Fruit fly (Drosophila melanogaster) S2 (cell line): Measurements from ENCODE around the gene mesh.
A peak's percentile ranks its signal among the peaks of the same experiment; 100 is the strongest.

ENCODE experiments used
- CG8478 ChIP-seq: fragments of >200 bp; optimal IDR thresholded peaks from 2 replicates; lab custom pipeline; 2018
- CTCF ChIP-seq, 2 experiments: fragments of >200 bp; optimal IDR thresholded peaks; 2 replicates each; lab custom pipeline; 2018

mesh gene

DNA sequence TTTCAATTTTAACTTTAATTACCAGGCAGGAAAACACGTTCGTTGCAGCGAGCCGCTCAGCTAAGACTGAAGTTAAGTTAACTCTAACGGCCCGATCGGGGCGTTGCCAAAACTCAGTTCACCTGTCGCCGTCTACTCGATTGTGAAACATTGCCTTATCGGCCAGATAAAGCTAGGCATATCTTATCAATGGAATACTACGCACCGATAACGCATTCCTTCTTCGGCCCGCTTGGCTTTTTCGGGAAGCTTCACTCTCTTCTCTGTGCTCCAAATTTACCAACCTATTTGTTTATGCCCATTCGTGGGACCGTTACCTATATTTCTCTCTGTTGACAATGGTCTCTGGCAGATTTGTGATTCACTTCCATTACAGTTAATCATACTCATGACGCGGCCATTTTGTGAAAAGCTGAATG lies at the start of gene mesh:
Gene mesh, minus strand, starts transcription at position 68 of the 419 bp plus-strand sequence.
- TF ChIP-seq CG8478 (lab: Kevin White, UChicago) (no peak), CTCF (optimal IDR thresholded peaks at IDR 0.05; lab: Kevin White, UChicago) (no peak)

DNA sequence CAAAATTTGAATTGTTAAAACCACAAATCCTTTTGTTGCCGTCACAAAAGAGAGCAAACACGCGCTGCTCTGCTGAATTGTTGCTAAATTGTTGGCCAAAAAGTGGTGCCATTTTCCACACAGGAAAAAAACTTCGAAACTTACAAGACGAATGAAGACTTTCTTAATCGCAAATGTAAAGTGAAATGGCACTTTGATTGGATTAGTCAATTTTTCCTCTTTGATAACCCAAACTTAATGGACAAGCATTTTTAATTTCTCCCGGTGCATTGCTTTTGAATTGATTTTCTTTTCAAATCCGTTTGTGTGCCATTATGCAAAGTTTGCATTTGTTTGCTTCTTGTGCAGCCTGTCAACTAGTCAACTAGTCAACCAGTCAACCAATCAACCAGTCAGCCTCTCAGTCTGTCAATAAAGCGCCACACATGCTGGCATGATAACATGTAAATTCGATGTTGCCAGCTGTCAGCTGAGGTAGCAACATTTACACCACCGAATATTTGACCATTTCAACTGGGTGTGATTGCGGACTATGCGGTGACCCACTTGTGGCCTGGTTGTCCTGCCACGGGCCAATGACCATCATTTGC lies 47.6 kb upstream of the mesh start:
- no peak for TF ChIP-seq CG8478 (lab: Kevin White, UChicago)
- TF ChIP-seq CTCF (optimal IDR thresholded peaks at IDR 0.05; lab: Kevin White, UChicago): no peak

DNA sequence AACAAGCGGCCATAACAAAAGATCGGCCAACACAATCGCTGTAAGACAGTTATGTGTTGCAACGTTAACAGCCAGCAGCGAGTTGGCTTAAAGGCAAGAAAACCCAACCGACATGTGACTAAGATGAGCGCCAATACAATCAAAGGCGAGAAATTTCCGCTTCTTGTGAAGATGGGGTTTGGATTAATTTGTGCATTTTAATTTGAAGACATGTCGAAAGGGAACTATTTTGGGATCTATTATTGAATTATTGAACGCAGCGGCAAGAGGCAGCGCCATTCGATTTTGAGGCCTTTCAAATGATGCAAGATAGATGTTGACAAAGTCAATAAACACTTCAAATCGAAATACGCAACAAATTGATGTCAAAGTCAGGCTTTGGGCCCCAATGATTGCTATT lies 45.5 kb upstream of the mesh start:
- no peak for TF ChIP-seq CTCF (optimal IDR thresholded peaks at IDR 0.05; lab: Kevin White, UChicago)
- no peak for TF ChIP-seq CG8478 (lab: Kevin White, UChicago)

DNA sequence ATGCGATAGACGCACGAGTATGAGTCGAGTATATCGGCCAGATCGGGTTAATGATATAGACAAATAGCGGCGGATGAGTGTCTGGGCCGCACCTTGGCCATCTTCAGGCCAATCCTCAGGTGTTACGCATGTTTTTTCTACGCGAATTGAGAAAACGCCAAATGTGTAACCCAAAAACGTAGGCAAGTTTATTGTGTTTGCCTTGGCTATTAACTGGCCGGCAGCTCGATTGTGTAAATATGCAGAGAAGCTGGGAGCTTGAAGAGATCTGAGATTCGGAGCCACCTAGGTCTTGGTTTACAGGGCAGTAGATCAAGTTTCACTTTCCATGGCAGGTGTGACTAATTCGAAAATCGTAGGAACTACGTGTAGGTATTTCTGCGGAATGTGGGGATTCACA lies 44.5 kb upstream of the mesh start:
- no peak for TF ChIP-seq CG8478 (lab: Kevin White, UChicago)
- no peak for TF ChIP-seq CTCF (optimal IDR thresholded peaks at IDR 0.05; lab: Kevin White, UChicago)

DNA sequence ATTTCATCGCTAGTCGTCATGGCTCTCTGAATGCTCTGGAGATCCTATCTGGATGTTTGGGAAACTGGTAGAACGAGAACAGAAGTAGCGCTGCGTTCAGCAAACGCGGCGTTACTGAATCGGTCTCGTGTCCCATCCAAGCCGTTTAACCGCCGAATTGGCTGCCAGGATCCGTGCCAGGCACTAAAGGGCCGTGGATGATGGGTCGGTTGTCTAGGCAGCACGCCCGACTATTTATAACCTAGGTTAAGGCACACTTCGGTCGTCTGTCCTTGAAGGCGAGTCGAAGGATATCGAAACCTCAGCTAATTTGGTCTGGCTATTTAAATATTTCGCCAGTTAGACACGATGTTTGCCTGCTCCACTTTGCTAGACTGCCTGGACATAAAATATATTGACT lies 39.7 kb upstream of the mesh start, which contains the start of gene CG15564:
Gene CG15564, minus strand, starts transcription at position 101 of the 400 bp plus-strand sequence.
- TF ChIP-seq CG8478 (lab: Kevin White, UChicago): no peak
- no peak for TF ChIP-seq CTCF (optimal IDR thresholded peaks at IDR 0.05; lab: Kevin White, UChicago)

DNA sequence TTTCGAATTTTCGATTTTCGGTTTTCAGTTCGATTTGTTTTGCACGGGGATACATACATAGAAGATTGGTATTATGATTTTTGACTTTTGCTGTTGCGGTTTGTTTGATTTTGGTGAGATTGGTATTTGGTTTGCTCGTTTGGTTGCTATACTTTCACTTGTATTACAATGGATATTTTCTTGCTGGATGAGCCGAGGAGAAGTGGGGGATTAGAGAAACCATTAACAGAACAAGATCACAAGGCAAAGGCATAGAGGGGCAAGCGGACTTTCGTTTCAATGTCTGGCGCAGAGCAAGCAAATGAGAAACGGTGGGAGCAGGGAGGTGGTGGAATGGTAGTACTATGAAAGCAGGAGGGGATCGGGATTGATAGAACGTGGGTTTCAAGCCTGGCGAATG lies 36.7 kb upstream of the mesh start, which contains the start of gene CG15563:
Gene CG15563, minus strand, starts transcription at position 101 of the 400 bp plus-strand sequence.
- TF ChIP-seq CG8478 (lab: Kevin White, UChicago) (no peak), CTCF (optimal IDR thresholded peaks at IDR 0.05; lab: Kevin White, UChicago) (no peak)

DNA sequence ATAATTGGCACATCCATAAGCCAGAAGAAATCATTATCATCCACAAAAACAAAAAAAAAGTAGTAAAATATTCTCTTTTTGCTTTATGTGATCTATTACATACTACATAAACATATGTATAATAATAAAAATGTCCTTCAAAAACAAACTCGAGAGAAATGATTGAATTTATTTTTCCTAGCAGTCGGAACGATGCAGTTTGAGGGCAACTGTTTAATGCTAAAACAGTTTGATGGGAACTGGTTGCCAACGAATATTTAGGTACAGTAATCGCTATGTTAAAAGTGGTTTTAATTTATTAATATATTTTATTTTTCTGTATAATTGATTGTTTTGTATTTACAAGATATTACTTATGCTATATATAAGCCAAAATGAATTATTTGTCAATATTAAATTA lies 35.6 kb upstream of the mesh start:
- TF ChIP-seq CG8478 (lab: Kevin White, UChicago) (no peak), CTCF (optimal IDR thresholded peaks at IDR 0.05; lab: Kevin White, UChicago) (peak in 1 of 2 experiments; percentile 9)

DNA sequence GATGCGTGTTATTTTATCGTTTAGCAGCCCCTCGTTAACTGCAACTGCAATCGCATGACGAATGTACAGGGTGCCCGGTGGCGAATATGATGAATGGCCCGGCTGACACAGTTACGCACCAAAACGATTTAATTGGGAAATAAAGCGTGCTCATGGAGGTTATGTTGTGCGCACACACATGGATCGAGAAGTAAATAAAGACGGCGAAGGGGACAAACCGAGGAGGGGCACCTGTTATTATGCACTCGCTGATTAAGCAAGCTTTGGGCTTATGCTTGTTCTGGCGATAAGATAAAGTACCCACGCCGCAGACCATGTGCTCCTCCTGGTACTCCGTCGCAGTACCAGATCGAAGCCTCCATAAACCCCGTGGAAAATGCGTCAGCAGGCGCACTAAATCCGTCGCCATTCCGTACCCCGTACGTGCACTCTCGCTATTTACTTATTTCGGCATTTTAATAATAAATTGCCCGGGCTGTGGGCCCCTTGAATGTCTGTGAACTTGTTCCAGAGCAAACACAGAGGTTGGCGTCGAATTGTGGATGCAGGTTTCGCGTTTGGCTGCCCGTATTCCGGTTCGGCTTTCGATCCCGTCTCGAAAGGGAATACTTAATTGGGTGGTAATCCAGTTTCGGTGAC lies 29.6 kb upstream of the mesh start:
- no peak for TF ChIP-seq CG8478 (lab: Kevin White, UChicago)
- no peak for TF ChIP-seq CTCF (optimal IDR thresholded peaks at IDR 0.05; lab: Kevin White, UChicago)

DNA sequence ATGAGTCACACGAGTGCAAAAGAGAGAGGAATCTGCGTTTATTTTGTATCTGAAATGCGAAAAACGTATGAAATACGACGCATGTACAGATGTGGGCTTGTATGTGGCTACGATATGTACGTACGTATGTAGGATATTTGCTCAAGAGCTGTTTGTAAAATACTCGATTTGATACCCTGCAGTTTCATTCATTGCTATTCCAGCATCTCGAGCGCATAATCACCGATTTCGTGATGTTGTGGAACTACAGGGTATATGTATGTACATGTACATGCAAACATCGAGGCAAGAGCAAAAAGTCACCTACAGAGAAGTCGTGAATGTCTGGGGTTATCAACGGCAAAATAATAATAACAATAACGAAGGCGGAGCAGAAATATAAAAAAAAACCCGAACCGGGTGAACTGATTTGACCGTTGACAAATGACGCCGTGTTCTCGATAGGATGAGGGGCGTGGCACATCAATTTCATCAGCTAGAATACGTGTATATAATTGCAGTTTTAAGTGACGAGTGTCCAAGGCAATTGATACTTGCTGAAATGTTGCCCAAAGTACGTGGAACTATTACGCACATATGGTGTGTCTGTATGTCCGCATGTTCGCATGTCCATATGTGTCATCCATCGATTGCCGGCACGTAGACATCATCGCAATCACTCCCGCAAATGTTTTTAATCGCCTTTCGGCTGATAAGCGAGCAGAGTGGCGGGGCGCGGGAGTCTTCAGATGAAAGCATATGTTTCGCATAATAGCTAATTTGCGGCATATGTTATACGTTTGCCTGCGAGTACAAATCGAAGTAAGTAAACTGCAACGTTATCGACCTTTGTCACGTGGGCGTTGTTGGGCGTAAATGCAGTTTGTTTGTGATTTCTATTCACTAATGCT lies 28.7 kb upstream of the mesh start:
- no peak for TF ChIP-seq CTCF (optimal IDR thresholded peaks at IDR 0.05; lab: Kevin White, UChicago)
- no peak for TF ChIP-seq CG8478 (lab: Kevin White, UChicago)

DNA sequence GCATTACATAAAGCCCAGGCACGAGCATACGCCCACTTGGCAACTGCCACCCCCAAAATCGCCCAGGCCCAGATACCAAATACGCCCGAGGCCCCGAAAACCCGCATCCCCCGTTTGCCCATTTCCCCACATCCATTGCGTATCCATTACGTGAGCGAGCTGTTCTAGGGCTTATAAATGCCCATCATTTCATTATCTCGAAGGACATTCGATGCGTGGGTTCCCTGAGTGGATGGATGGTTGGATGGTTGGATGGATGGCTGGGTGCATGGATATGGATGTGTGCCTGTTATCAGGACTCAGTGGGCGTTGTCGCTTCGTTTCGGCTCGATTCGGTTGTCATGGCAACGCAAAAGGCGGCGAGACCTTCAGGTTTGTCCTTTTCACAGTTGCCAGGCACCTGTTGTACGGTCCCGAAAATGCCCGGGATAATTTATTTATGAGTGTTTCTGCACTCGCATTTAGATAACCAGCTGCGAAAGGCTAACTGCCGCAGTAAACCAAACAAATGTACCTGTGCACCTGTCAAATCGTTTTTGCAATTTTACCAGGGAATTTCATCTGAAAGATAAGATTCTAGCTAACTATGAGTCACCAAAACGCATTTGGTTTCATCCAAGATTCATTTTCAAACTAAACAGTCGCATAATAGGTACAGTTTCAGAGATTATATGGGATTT lies 27.5 kb upstream of the mesh start:
- TF ChIP-seq CTCF (optimal IDR thresholded peaks at IDR 0.05; lab: Kevin White, UChicago): no peak
- TF ChIP-seq CG8478 (lab: Kevin White, UChicago): no peak

DNA sequence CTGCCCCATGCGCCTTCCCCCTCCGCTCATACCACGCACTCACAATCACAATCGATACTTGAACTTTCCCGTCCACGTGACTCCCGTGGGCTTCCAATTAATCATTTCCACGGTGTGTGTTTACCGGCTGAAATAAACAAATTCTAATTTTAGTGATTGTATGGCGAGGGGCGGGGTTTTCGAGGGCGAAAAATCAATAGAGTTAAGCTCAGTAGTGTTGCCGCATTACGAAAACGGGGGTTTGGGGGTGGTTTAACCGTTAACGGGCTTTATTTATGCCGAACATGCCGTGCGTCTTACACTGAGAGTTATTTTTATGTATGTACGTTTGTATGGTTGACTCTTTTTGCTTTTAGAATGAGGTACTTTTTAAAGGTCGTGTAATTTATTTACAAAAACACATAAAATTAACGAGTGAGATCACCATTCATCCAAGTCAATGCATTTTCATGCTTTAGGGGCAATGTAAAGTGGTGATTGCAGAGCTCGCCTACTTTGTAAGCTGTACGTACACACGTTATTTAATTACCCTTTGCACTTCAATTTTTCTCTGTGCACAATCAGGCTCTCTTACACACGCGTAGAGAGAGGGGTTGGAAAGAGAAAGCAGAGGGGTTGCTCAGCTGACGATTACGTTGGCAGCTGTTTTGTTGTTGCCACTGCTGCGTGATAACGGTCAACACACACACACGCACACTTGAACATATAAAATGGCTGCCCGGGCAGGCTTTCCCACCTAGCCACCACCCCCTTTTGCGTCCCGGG lies 26.7 kb upstream of the mesh start:
- TF ChIP-seq CTCF (optimal IDR thresholded peaks at IDR 0.05; lab: Kevin White, UChicago): no peak
- no peak for TF ChIP-seq CG8478 (lab: Kevin White, UChicago)

DNA sequence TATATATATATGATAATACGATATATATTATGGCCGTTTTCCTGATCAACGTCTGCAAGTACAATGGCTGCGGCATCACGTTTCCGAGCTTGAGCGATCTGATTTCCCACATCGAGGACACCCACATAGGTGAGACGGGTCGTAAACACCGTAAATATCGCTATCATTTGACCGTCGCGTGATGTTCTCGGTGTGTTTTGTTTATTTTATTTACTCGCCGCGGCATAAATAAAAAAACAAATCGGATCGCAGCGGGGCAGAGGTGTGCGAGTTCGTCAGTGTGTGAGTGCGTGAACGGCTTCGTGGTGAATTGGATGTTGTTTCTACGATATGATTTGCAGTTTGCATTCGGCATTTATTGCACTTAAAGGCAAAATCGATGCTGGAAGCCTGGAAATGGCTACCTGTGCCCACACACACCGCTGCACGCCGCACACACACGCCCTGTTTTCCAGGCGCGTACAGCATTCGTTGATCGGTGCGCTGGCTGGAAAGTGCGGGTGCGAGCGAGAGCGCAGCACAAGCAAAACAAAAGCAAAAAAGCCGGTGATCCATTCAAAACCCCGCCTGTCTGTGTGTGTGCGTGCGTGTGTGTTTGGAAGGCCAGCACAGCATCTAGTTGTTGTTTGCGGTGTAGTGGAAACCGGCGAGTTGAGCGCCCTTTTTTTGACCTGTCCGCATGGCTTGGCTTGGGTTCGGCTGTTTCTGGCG lies 25.9 kb upstream of the mesh start:
- TF ChIP-seq CG8478 (lab: Kevin White, UChicago): no peak
- no peak for TF ChIP-seq CTCF (optimal IDR thresholded peaks at IDR 0.05; lab: Kevin White, UChicago)
